Worm (Caenorhabditis elegans): ENCODE results near the gene M163.5.

ce11 chrX:14470687-14471086, 3.2 kb upstream of the M163.5 start, which contains the start of gene M163.10:
- TF ChIP-seq elt-3 (tag; optimal IDR thresholded peaks at IDR 0.05), result no peak
- TF ChIP-seq ztf-11 (tag; optimal IDR thresholded peaks at IDR 0.05), result no peak
- no peak for TF ChIP-seq elt-1 (tag; optimal IDR thresholded peaks at IDR 0.05; ENCODE audit: borderline replicate concordance, insufficient read depth)
- TF ChIP-seq unc-39 (tag; optimal IDR thresholded peaks at IDR 0.05), result no peak
- no peak for TF ChIP-seq unc-62 (GFP tag; optimal IDR thresholded peaks at IDR 0.05)
- TF ChIP-seq blmp-1 (tag; optimal IDR thresholded peaks at IDR 0.05), result no peak
- no peak for TF ChIP-seq nhr-28 (tag; optimal IDR thresholded peaks at IDR 0.05)
- no peak for TF ChIP-seq lsy-2 (tag; optimal IDR thresholded peaks at IDR 0.05)
